Worm (Caenorhabditis elegans) whole organism, L3 larva: ENCODE results near the gene bli-2.

Experiments
- R02D3.7 ChIP-seq: fragments of 150-350 bp; optimal IDR thresholded peaks from 2 replicates; lab custom pipeline; 2014; ENCODE audit warnings: missing biosample characterization, missing genetic modification characterization
- ZK546.5 ChIP-seq: sonication (generic microtip); optimal IDR thresholded peaks from 2 replicates; lab custom pipeline; 2017; ENCODE audit warnings: missing biosample characterization, missing genetic modification characterization
- ama-1 ChIP-seq: fragments of 150-350 bp; optimal IDR thresholded peaks from 2 replicates; lab custom pipeline; 2018
- ceh-16 ChIP-seq: sonication (generic microtip); optimal IDR thresholded peaks from 2 replicates; lab custom pipeline; 2017; ENCODE audit warnings: missing biosample characterization, missing genetic modification characterization
- ceh-28 ChIP-seq: fragments of 150-350 bp; optimal IDR thresholded peaks from 2 replicates; lab custom pipeline; 2014; ENCODE audit warnings: missing biosample characterization, missing genetic modification reagents, missing genetic modification characterization
- ceh-82 ChIP-seq: fragments of 150-350 bp; optimal IDR thresholded peaks from 2 replicates; lab custom pipeline; 2014; ENCODE audit warnings: missing biosample characterization, missing genetic modification characterization
- ceh-9 ChIP-seq: sonication (generic microtip); optimal IDR thresholded peaks from 2 replicates; lab custom pipeline; 2018; ENCODE audit warnings: missing biosample characterization, missing genetic modification characterization
- daf-12 ChIP-seq: fragments of 150-350 bp; optimal IDR thresholded peaks from 2 replicates; lab custom pipeline; 2014; ENCODE audit warnings: missing biosample characterization, missing genetic modification reagents, missing genetic modification characterization
- egl-27 ChIP-seq: sonication (generic microtip); optimal IDR thresholded peaks from 4 replicates; lab custom pipeline; 2017; ENCODE audit warnings: missing biosample characterization, missing genetic modification reagents, missing genetic modification characterization
- egl-5 ChIP-seq: fragments of 150-350 bp; optimal IDR thresholded peaks from 2 replicates; lab custom pipeline; 2017; ENCODE audit warnings: missing biosample characterization, missing genetic modification reagents, missing genetic modification characterization, inconsistent platforms
- elt-1 ChIP-seq: fragments of 150-350 bp; optimal IDR thresholded peaks from 2 replicates; lab custom pipeline; 2014; ENCODE audit warnings: missing biosample characterization, missing genetic modification characterization
- elt-2 ChIP-seq: sonication (generic microtip); optimal IDR thresholded peaks from 2 replicates; lab custom pipeline; 2016; ENCODE audit warnings: missing genetic modification reagents, mild to moderate bottlenecking, missing genetic modification characterization, missing compliant biosample characterization
- elt-3 ChIP-seq, 3 experiments: fragments of 150-350 bp in 1 of 3; sonication (generic microtip) in 2 of 3; optimal IDR thresholded peaks; 2 replicates in 2 of 3; 4 replicates in 1 of 3; lab custom pipeline; 2014 to 2017; ENCODE audit warnings: missing biosample characterization in 3 of 3, missing genetic modification characterization in 3 of 3
- eor-1 ChIP-seq, 2 experiments: fragments of 150-350 bp; optimal IDR thresholded peaks; 2 replicates each; lab custom pipeline; 2014 to 2018; ENCODE audit warnings: missing biosample characterization in 2 of 2, missing genetic modification characterization in 2 of 2
- fkh-10 ChIP-seq: sonication (generic microtip); optimal IDR thresholded peaks from 2 replicates; lab custom pipeline; 2017; ENCODE audit warnings: missing biosample characterization, missing genetic modification reagents, missing genetic modification characterization
- fkh-2 ChIP-seq: fragments of 150-350 bp; optimal IDR thresholded peaks from 2 replicates; lab custom pipeline; 2014; ENCODE audit warnings: missing biosample characterization, missing genetic modification reagents, missing genetic modification characterization
- fos-1 ChIP-seq: fragments of 150-350 bp; optimal IDR thresholded peaks from 2 replicates; lab custom pipeline; 2014; ENCODE audit warnings: missing biosample characterization, missing genetic modification characterization
- hmg-11 ChIP-seq: sonication (generic microtip); optimal IDR thresholded peaks from 2 replicates; lab custom pipeline; 2016; ENCODE audit warnings: missing genetic modification characterization, missing compliant biosample characterization
- jun-1 ChIP-seq: fragments of 150-350 bp; optimal IDR thresholded peaks from 2 replicates; lab custom pipeline; 2014; ENCODE audit warnings: missing biosample characterization, missing genetic modification reagents, missing genetic modification characterization
- lin-15B ChIP-seq: fragments of 150-350 bp; optimal IDR thresholded peaks from 2 replicates; lab custom pipeline; 2014; ENCODE audit warnings: missing biosample characterization, missing genetic modification characterization
- lin-39 ChIP-seq: fragments of 150-350 bp; optimal IDR thresholded peaks from 2 replicates; lab custom pipeline; 2018; ENCODE audit warnings: missing biosample characterization, missing genetic modification reagents, missing genetic modification characterization
- lsy-12 ChIP-seq: sonication (generic microtip); optimal IDR thresholded peaks from 2 replicates; lab custom pipeline; 2016; ENCODE audit warnings: mild to moderate bottlenecking, missing genetic modification characterization, missing compliant biosample characterization
- mdl-1 ChIP-seq: fragments of 150-350 bp; optimal IDR thresholded peaks from 2 replicates; lab custom pipeline; 2014; ENCODE audit warnings: missing biosample characterization, missing genetic modification characterization
- mml-1 ChIP-seq: fragments of 150-350 bp; sonication (generic microtip); optimal IDR thresholded peaks from 3 replicates; lab custom pipeline; 2014; ENCODE audit warnings: missing biosample characterization, missing genetic modification characterization
- nfya-1 ChIP-seq: sonication (generic microtip); optimal IDR thresholded peaks from 2 replicates; lab custom pipeline; 2017; ENCODE audit warnings: missing genetic modification characterization, mild to moderate bottlenecking, missing compliant biosample characterization, antibody characterized with exemption, moderate library complexity; ENCODE audit not compliant: insufficient read depth
- nhr-11 ChIP-seq: fragments of 150-350 bp; optimal IDR thresholded peaks from 2 replicates; lab custom pipeline; 2014; ENCODE audit warnings: missing biosample characterization, missing genetic modification characterization
- nhr-12 ChIP-seq: fragments of 150-350 bp; optimal IDR thresholded peaks from 2 replicates; lab custom pipeline; 2014; ENCODE audit warnings: missing biosample characterization, missing genetic modification characterization
- nhr-23 ChIP-seq: fragments of 150-350 bp; optimal IDR thresholded peaks from 2 replicates; lab custom pipeline; 2014; ENCODE audit warnings: missing biosample characterization, missing genetic modification reagents, missing genetic modification characterization
- nhr-237 ChIP-seq: fragments of 150-350 bp; optimal IDR thresholded peaks from 2 replicates; lab custom pipeline; 2014; ENCODE audit warnings: missing biosample characterization, missing genetic modification characterization
- nhr-25 ChIP-seq: sonication (generic microtip); optimal IDR thresholded peaks from 2 replicates; lab custom pipeline; 2017; ENCODE audit warnings: missing biosample characterization, missing genetic modification characterization
- nhr-28 ChIP-seq: fragments of 150-350 bp; optimal IDR thresholded peaks from 2 replicates; lab custom pipeline; 2014; ENCODE audit warnings: missing biosample characterization, missing genetic modification characterization
- nhr-43 ChIP-seq: sonication (generic microtip); optimal IDR thresholded peaks from 2 replicates; lab custom pipeline; 2016; ENCODE audit warnings: mild to moderate bottlenecking, missing genetic modification characterization, missing compliant biosample characterization; ENCODE audit not compliant: poor library complexity, severe bottlenecking
- nhr-67 ChIP-seq: fragments of 150-350 bp; optimal IDR thresholded peaks from 2 replicates; lab custom pipeline; 2014; ENCODE audit warnings: missing biosample characterization, missing genetic modification characterization
- nhr-76 ChIP-seq: fragments of 150-350 bp; sonication (generic microtip); optimal IDR thresholded peaks from 5 replicates; lab custom pipeline; 2014; ENCODE audit warnings: missing biosample characterization, missing genetic modification characterization
- nhr-77 ChIP-seq: fragments of 150-350 bp; optimal IDR thresholded peaks from 2 replicates; lab custom pipeline; 2014; ENCODE audit warnings: missing biosample characterization, missing genetic modification characterization
- pha-4 ChIP-seq: fragments of 150-350 bp; optimal IDR thresholded peaks from 2 replicates; lab custom pipeline; 2014; ENCODE audit warnings: missing biosample characterization, missing genetic modification reagents, missing genetic modification characterization
- pqm-1 ChIP-seq: fragments of 150-350 bp; optimal IDR thresholded peaks from 2 replicates; lab custom pipeline; 2017; ENCODE audit warnings: missing biosample characterization, missing genetic modification characterization, inconsistent platforms
- skn-1 ChIP-seq: fragments of 150-350 bp; optimal IDR thresholded peaks from 2 replicates; lab custom pipeline; 2014; ENCODE audit warnings: missing biosample characterization, missing genetic modification characterization
- snpc-4 ChIP-seq: fragments of 150-350 bp; optimal IDR thresholded peaks from 2 replicates; lab custom pipeline; 2014; ENCODE audit warnings: missing biosample characterization, missing genetic modification characterization
- tbx-2 ChIP-seq: sonication (generic microtip); optimal IDR thresholded peaks from 2 replicates; lab custom pipeline; 2016; ENCODE audit warnings: mild to moderate bottlenecking, missing genetic modification characterization, missing compliant biosample characterization
- unc-39 ChIP-seq: sonication (generic microtip); optimal IDR thresholded peaks from 4 replicates; lab custom pipeline; 2017; ENCODE audit warnings: missing biosample characterization, missing genetic modification characterization
- unc-62 ChIP-seq: fragments of 150-350 bp; sonication (generic microtip); optimal IDR thresholded peaks from 4 replicates; lab custom pipeline; 2014; ENCODE audit warnings: missing biosample characterization, missing genetic modification reagents, missing genetic modification characterization
- zag-1 ChIP-seq: fragments of 150-350 bp; optimal IDR thresholded peaks from 2 replicates; lab custom pipeline; 2014; ENCODE audit warnings: missing biosample characterization, missing genetic modification characterization
- ztf-11 ChIP-seq: fragments of 150-350 bp; optimal IDR thresholded peaks from 2 replicates; lab custom pipeline; 2014; ENCODE audit warnings: missing biosample characterization, missing genetic modification characterization
- ztf-4 ChIP-seq: fragments of 150-350 bp; optimal IDR thresholded peaks from 2 replicates; lab custom pipeline; 2014; ENCODE audit warnings: missing biosample characterization, missing genetic modification characterization

The bli-2 gene

DNA sequence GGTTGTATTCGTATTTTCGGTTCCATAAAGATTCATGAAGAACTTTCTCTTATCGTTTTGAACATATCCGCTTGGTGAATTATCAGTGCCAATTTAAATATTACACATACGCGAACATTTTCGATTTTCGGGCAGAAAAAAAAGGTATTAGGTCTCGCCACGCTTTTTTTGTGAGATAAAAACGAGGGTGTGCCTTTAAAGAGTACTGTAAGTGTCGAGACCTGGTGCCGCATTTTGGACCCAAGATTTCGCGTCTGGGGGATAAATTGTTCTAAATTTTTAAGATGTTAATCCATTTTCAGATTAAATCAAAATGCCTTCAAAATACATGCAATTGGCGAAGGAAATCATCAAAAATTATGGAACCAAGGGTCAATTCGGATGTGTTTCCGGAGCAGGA, 41.7 kb upstream of the bli-2 start, which contains the start of gene C25H3.3:
Gene C25H3.3 (plus strand): TSS at position 301 of the 400 bp plus-strand sequence.
- TF ChIP-seq nhr-67 (tag; lab: Kevin White, UChicago): no peak
- no peak for TF ChIP-seq ztf-4 (tag; lab: Kevin White, UChicago)
- no peak for TF ChIP-seq ceh-16 (tag; lab: Kevin White, UChicago)
- TF ChIP-seq ama-1 (lab: Kevin White, UChicago): no peak
- no peak for TF ChIP-seq nhr-25 (tag; lab: Kevin White, UChicago)
- TF ChIP-seq mdl-1 (tag; lab: Kevin White, UChicago): no peak
- no peak for TF ChIP-seq nhr-76 (tag; lab: Kevin White, UChicago)
- TF ChIP-seq nhr-12 (tag; lab: Kevin White, UChicago): no peak
- no peak for TF ChIP-seq nhr-23 (tag; lab: Kevin White, UChicago)
- TF ChIP-seq elt-3 (tag; optimal IDR thresholded peaks at IDR 0.05; lab: Kevin White, UChicago): no peak
- TF ChIP-seq zag-1 (tag; lab: Kevin White, UChicago): no peak
- TF ChIP-seq lin-15B (tag; lab: Kevin White, UChicago): no peak
- no peak for TF ChIP-seq unc-62 (GFP tag; lab: Kevin White, UChicago)

DNA sequence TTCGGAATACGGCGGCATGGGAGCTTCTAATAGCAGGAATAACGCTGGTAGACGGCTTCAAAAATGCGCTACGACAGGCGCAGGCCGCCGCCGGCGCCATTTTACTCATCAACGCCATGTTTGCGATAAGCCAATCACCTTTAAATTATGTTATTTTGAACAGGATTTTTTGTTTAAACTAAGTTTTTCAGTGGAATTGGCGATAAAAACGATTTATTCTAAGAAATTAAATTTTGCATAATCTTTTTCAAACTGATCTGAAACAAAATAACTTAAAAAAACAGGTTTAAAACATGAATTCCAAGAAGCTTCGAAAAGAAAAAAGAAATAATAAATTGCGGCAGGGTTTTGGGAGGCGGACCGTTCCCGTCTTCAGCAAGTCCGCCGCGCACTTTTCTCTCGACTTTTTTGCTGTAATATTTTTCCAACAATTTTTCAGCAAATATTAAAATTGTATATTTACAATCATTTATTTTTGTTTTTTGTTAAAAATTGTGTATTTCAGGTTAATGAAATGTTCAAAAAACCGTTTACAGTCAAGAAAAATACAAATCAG, 39.1 kb upstream of the bli-2 start, which contains the start of the genes ndub-5 and eif-2D:
Gene ndub-5 (minus strand): TSS at position 138 of the 556 bp plus-strand sequence.
Gene eif-2D (plus strand): TSS at position 506 of the 556 bp plus-strand sequence.
- TF ChIP-seq mml-1 (no peak), eor-1 (tag; optimal IDR thresholded peaks at IDR 0.05; lab: Kevin White, UChicago) (no peak), R02D3.7 (tag; lab: Kevin White, UChicago) (no peak), nfya-1 (tag; lab: Kevin White, UChicago) (peak; percentile 42), hmg-11 (peak; percentile 6), nhr-23 (tag; lab: Kevin White, UChicago) (no peak), ceh-16 (tag; lab: Kevin White, UChicago) (no peak), elt-2 (tag; lab: Kevin White, UChicago) (peak; percentile 15), ztf-11 (no peak), zag-1 (tag; lab: Kevin White, UChicago) (no peak), snpc-4 (tag; lab: Kevin White, UChicago) (peak; percentile 18), pha-4 (peak; percentile 26)

DNA sequence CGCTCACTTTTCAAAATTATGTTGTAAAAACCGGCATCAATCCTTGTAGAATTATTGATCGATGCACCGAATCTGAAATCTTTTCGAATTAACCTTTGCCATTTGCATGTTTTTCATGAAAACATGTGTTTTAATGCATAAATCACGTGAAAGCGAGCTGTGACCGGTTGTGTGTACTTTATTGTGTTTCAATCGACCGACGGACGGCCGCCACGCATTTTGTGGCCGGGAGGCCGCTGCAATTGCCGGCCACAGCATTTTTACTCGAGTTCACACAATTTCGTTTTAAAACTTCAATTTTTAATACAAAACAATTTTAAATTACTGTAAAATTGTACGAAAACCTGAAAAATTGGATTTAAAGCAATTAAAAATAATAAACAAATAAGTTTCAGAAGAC, 36.7 kb upstream of the bli-2 start, which contains the start of gene C25H3.11:
Gene C25H3.11 (minus strand): TSS at position 82 of the 400 bp plus-strand sequence.
- no peak for TF ChIP-seq nhr-67 (tag; lab: Kevin White, UChicago)
- no peak for TF ChIP-seq lin-39 (tag; lab: Kevin White, UChicago)
- peak; percentile 67 for TF ChIP-seq nfya-1 (tag; lab: Kevin White, UChicago)
- peak; percentile 53 for TF ChIP-seq lin-15B (tag; lab: Kevin White, UChicago)
- no peak for TF ChIP-seq nhr-237 (tag; lab: Kevin White, UChicago)
- TF ChIP-seq jun-1: no peak
- no peak for TF ChIP-seq fkh-10 (GFP tag; lab: Kevin White, UChicago)
- no peak for TF ChIP-seq nhr-12 (tag; lab: Kevin White, UChicago)
- no peak for TF ChIP-seq nhr-25 (tag; lab: Kevin White, UChicago)
- no peak for TF ChIP-seq ceh-82 (tag; lab: Kevin White, UChicago)
- TF ChIP-seq fkh-2 (tag; lab: Kevin White, UChicago): no peak
- TF ChIP-seq R02D3.7 (tag; lab: Kevin White, UChicago): no peak
- TF ChIP-seq ztf-11: no peak
- TF ChIP-seq eor-1 (tag; optimal IDR thresholded peaks at IDR 0.05; lab: Kevin White, UChicago): no peak
- TF ChIP-seq mdl-1 (tag; lab: Kevin White, UChicago): no peak
- peak; percentile 29 for TF ChIP-seq snpc-4 (tag; lab: Kevin White, UChicago)
- TF ChIP-seq mml-1: no peak
- no peak for TF ChIP-seq unc-39 (tag; lab: Kevin White, UChicago)
- TF ChIP-seq skn-1 (tag; lab: Kevin White, UChicago): no peak
- TF ChIP-seq zag-1 (tag; lab: Kevin White, UChicago): no peak
- no peak for TF ChIP-seq nhr-76 (tag; lab: Kevin White, UChicago)
- peak; percentile 70 for TF ChIP-seq elt-2 (tag; lab: Kevin White, UChicago)
- no peak for TF ChIP-seq elt-3 (tag; optimal IDR thresholded peaks at IDR 0.05; lab: Kevin White, UChicago)
- TF ChIP-seq nhr-23 (tag; lab: Kevin White, UChicago): no peak
- no peak for TF ChIP-seq ZK546.5 (tag; lab: Kevin White, UChicago)
- TF ChIP-seq ceh-9 (tag; lab: Kevin White, UChicago): no peak
- no peak for TF ChIP-seq nhr-77 (tag; lab: Kevin White, UChicago)
- TF ChIP-seq egl-27: no peak
- TF ChIP-seq ceh-16 (tag; lab: Kevin White, UChicago): no peak
- TF ChIP-seq tbx-2 (tag; lab: Kevin White, UChicago): no peak
- TF ChIP-seq ama-1 (lab: Kevin White, UChicago): peak; percentile 52
- no peak for TF ChIP-seq elt-1 (tag; lab: Kevin White, UChicago)
- no peak for TF ChIP-seq unc-62 (GFP tag; lab: Kevin White, UChicago)
- TF ChIP-seq nhr-43 (tag; lab: Kevin White, UChicago): no peak
- TF ChIP-seq nhr-28 (tag; lab: Kevin White, UChicago): no peak
- peak; percentile 26 for TF ChIP-seq pqm-1 (tag; lab: Kevin White, UChicago)
- peak; percentile 4 for TF ChIP-seq lsy-12 (tag; lab: Kevin White, UChicago)
- TF ChIP-seq hmg-11: no peak
- TF ChIP-seq daf-12 (tag; lab: Kevin White, UChicago): no peak
- TF ChIP-seq fos-1 (tag; lab: Kevin White, UChicago): no peak
- no peak for TF ChIP-seq ceh-28
- no peak for TF ChIP-seq egl-5
- TF ChIP-seq nhr-11: no peak
- TF ChIP-seq pha-4: peak; percentile 42
